Worm (Caenorhabditis elegans) whole organism, early embryonic: Measurements from ENCODE around the gene lmtr-5.

ENCODE experiments used
- F13C5.2 ChIP-seq: sonication (generic microtip); optimal IDR thresholded peaks from 2 replicates; lab custom pipeline; 2017; ENCODE audit warnings: mild to moderate bottlenecking, missing genetic modification characterization, inconsistent platforms, missing compliant biosample characterization
- aly-1 ChIP-seq: sonication (generic microtip); optimal IDR thresholded peaks from 2 replicates; lab custom pipeline; 2016; ENCODE audit warnings: missing genetic modification characterization, missing compliant biosample characterization
- ama-1 ChIP-seq: fragments of 150-350 bp; optimal IDR thresholded peaks from 2 replicates; lab custom pipeline; 2014
- ceh-13 ChIP-seq: fragments of 200-800 bp; sonication (Bioruptor generic); optimal IDR thresholded peaks from 2 replicates; lab custom pipeline; 2018; ENCODE audit warnings: mild to moderate bottlenecking, missing genetic modification characterization, missing compliant biosample characterization
- flt-1 ChIP-seq: fragments of 200-800 bp; sonication (Bioruptor generic); IDR thresholded peaks from 2 replicates; pipeline ENCODE4 v1.3.6; 2022; ENCODE audit warnings: missing genetic modification characterization, missing compliant biosample characterization
- hmbx-1 ChIP-seq: sonication (generic microtip); optimal IDR thresholded peaks from 2 replicates; lab custom pipeline; 2016; ENCODE audit warnings: mild to moderate bottlenecking, missing genetic modification characterization, missing compliant biosample characterization
- hmg-4 ChIP-seq: fragments of 200-800 bp; sonication (Bioruptor generic); optimal IDR thresholded peaks from 2 replicates; lab custom pipeline; 2018; ENCODE audit warnings: mild to moderate bottlenecking, missing genetic modification characterization, missing compliant biosample characterization
- hnd-1 ChIP-seq: sonication (generic microtip); optimal IDR thresholded peaks from 2 replicates; lab custom pipeline; 2016; ENCODE audit warnings: missing genetic modification characterization, missing compliant biosample characterization
- pes-1 ChIP-seq: fragments of 200-800 bp; sonication (Bioruptor generic); IDR thresholded peaks from 2 replicates; pipeline ENCODE4 v1.3.6; 2022; ENCODE audit warnings: missing genetic modification reagents, missing genetic modification characterization, missing compliant biosample characterization
- scrt-1 ChIP-seq: fragments of 200-800 bp; sonication (Bioruptor generic); IDR thresholded peaks from 2 replicates; pipeline ENCODE4 v1.3.6; 2022; ENCODE audit warnings: missing genetic modification characterization, missing compliant biosample characterization
- sea-1 ChIP-seq: fragments of 200-800 bp; sonication (Bioruptor generic); conservative IDR thresholded peaks from 2 replicates; pipeline ENCODE4 v1.3.6; 2022; ENCODE audit warnings: missing genetic modification characterization, missing compliant biosample characterization
- tbx-11 ChIP-seq: fragments of 200-800 bp; sonication (Bioruptor generic); IDR thresholded peaks from 2 replicates; pipeline ENCODE4 v1.3.6; 2022; ENCODE audit warnings: missing genetic modification characterization, missing compliant biosample characterization
- tbx-37 ChIP-seq: fragments of 200-800 bp; sonication (Bioruptor generic); conservative IDR thresholded peaks from 2 replicates; pipeline ENCODE4 v1.3.6; 2022; ENCODE audit warnings: missing genetic modification reagents, missing genetic modification characterization, missing compliant biosample characterization
- tra-4 ChIP-seq: sonication (generic microtip); optimal IDR thresholded peaks from 2 replicates; lab custom pipeline; 2017; ENCODE audit warnings: missing genetic modification characterization, missing compliant biosample characterization

DNA sequence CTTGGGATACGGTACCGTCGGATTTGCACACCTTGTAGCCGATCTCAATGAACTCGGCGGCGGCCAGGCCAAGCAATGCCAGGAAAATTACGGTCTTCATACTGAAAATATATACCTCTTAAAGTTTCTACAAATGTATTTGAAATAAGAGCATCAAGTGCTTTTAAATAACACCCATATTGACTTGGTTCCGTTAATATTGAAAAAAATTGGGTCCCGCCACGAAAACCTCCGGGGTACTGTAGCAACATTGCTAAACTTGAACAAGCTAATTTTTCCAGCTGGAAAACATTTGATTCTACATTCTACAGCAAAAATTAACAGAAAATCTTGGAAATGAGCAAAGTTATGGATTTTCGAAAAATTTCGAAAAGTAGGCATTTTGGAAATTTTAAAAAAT lies 15.9 kb downstream of the lmtr-5 start, which contains the start of gene heh-1:
- TF ChIP-seq tbx-37 (GFP tag; lab: Robert Waterston, UW): no peak
- no peak for TF ChIP-seq ama-1 (lab: Kevin White, UChicago)
- TF ChIP-seq aly-1 (tag; lab: Kevin White, UChicago): no peak
- TF ChIP-seq hmbx-1: no peak
- TF ChIP-seq hmg-4 (GFP tag; lab: Kevin White, UChicago): no peak
- no peak for TF ChIP-seq pes-1 (GFP tag; lab: Robert Waterston, UW)
- TF ChIP-seq tbx-11 (GFP tag; lab: Robert Waterston, UW): no peak
- no peak for TF ChIP-seq F13C5.2 (tag; lab: Kevin White, UChicago)
- TF ChIP-seq hnd-1 (tag; lab: Kevin White, UChicago): no peak
- TF ChIP-seq sea-1 (GFP tag; lab: Robert Waterston, UW): no peak
- TF ChIP-seq flt-1: no peak
- TF ChIP-seq scrt-1 (GFP tag; lab: Robert Waterston, UW): no peak
- TF ChIP-seq tra-4: no peak
- TF ChIP-seq ceh-13 (GFP tag; lab: Kevin White, UChicago): no peak
